Fruit fly (Drosophila melanogaster) whole organism, embryonic: ENCODE measurements around the gene CG7565.

Experiments used
- Awh ChIP-seq: fragments of 200-800 bp; sonication (Bioruptor generic); IDR thresholded peaks from 2 replicates; pipeline ENCODE4, ENCODE4 v1.3.6; 2022; ENCODE audit warnings: missing biosample characterization, missing genetic modification characterization
- Blimp-1 ChIP-seq: fragments of 200-800 bp; sonication (Bioruptor generic); optimal IDR thresholded peaks from 3 replicates; lab custom pipeline; 2018; ENCODE audit warnings: missing biosample characterization, missing genetic modification characterization, mild to moderate bottlenecking, moderate library complexity, missing genetic modification reagents
- CG10462 ChIP-seq: fragments of 200-800 bp; sonication (Bioruptor generic); optimal IDR thresholded peaks from 2 replicates; lab custom pipeline; 2016; ENCODE audit warnings: missing biosample characterization, missing genetic modification characterization
- CG10979 ChIP-seq: fragments of 200-800 bp; sonication (Bioruptor generic); optimal IDR thresholded peaks from 2 replicates; lab custom pipeline; 2018; ENCODE audit warnings: missing biosample characterization, mild to moderate bottlenecking, missing genetic modification characterization, moderate library complexity
- CG11504 ChIP-seq: fragments of 200-800 bp; sonication (Bioruptor generic); optimal IDR thresholded peaks from 3 replicates; lab custom pipeline; 2019; ENCODE audit warnings: missing biosample characterization, mild to moderate bottlenecking, missing genetic modification characterization, moderate library complexity
- CG11723 ChIP-seq: fragments of 200-800 bp; sonication (Bioruptor generic); optimal IDR thresholded peaks from 2 replicates; lab custom pipeline; 2017; ENCODE audit warnings: missing biosample characterization, mild to moderate bottlenecking, missing genetic modification characterization
- CG12391 ChIP-seq: fragments of 200-800 bp; sonication (Bioruptor generic); optimal IDR thresholded peaks from 3 replicates; lab custom pipeline; 2018; ENCODE audit warnings: missing biosample characterization, mild to moderate bottlenecking, missing genetic modification characterization, moderate library complexity
- CG14965 ChIP-seq: fragments of 200-800 bp; sonication (Bioruptor generic); optimal IDR thresholded peaks from 2 replicates; lab custom pipeline; 2016; ENCODE audit warnings: missing biosample characterization, missing genetic modification characterization, borderline replicate concordance
- CG15479 ChIP-seq: fragments of 200-800 bp; sonication (Bioruptor generic); optimal IDR thresholded peaks from 3 replicates; lab custom pipeline; 2019; ENCODE audit warnings: missing biosample characterization, mild to moderate bottlenecking, missing genetic modification characterization, moderate library complexity
- CG1602 ChIP-seq: fragments of 200-800 bp; sonication (Bioruptor generic); optimal IDR thresholded peaks from 3 replicates; lab custom pipeline; 2016; ENCODE audit warnings: missing biosample characterization, missing genetic modification characterization
- CG16815 ChIP-seq: fragments of 200-800 bp; sonication (Bioruptor generic); optimal IDR thresholded peaks from 3 replicates; lab custom pipeline; 2017; ENCODE audit warnings: missing biosample characterization, mild to moderate bottlenecking, missing genetic modification characterization
- CG17612 ChIP-seq: fragments of 200-800 bp; sonication (Bioruptor generic); IDR thresholded peaks from 2 replicates; pipeline ENCODE4 v1.3.6; 2022; ENCODE audit warnings: missing biosample characterization, missing genetic modification characterization
- CG2889 ChIP-seq: fragments of 200-800 bp; sonication (Bioruptor generic); IDR thresholded peaks from 3 replicates; pipeline ENCODE4 v1.3.6; 2022; ENCODE audit warnings: missing biosample characterization, missing genetic modification characterization
- CG31224 ChIP-seq: fragments of 200-800 bp; sonication (Bioruptor generic); IDR thresholded peaks from 2 replicates; pipeline ENCODE4 v1.3.6; 2022; ENCODE audit warnings: missing biosample characterization, missing genetic modification characterization
- CG31365 ChIP-seq: fragments of 200-800 bp; sonication (Bioruptor generic); optimal IDR thresholded peaks from 2 replicates; lab custom pipeline; 2018; ENCODE audit warnings: missing biosample characterization, mild to moderate bottlenecking, missing genetic modification characterization
- CG31388 ChIP-seq: fragments of 200-800 bp; sonication (Bioruptor generic); optimal IDR thresholded peaks from 2 replicates; lab custom pipeline; 2016; ENCODE audit warnings: missing biosample characterization, missing genetic modification characterization
- CG31441 ChIP-seq: fragments of 200-800 bp; sonication (Bioruptor generic); IDR thresholded peaks from 2 replicates; pipeline ENCODE4 v1.3.6; 2022; ENCODE audit warnings: missing biosample characterization, missing genetic modification characterization
- CG7357 ChIP-seq: fragments of 200-800 bp; sonication (Bioruptor generic); IDR thresholded peaks from 3 replicates; pipeline ENCODE4 v1.3.6; 2022; ENCODE audit warnings: missing biosample characterization, missing genetic modification characterization
- CG9437 ChIP-seq: fragments of 200-800 bp; sonication (Bioruptor generic); optimal IDR thresholded peaks from 2 replicates; lab custom pipeline; 2018; ENCODE audit warnings: missing biosample characterization, mild to moderate bottlenecking, missing genetic modification characterization
- CG9817 ChIP-seq: fragments of 200-800 bp; sonication (Bioruptor generic); optimal IDR thresholded peaks from 2 replicates; lab custom pipeline; 2018; ENCODE audit warnings: missing biosample characterization, mild to moderate bottlenecking, missing genetic modification characterization, moderate library complexity
- CoRest ChIP-seq: fragments of 200-800 bp; sonication (Bioruptor generic); optimal IDR thresholded peaks from 3 replicates; lab custom pipeline; 2018; ENCODE audit warnings: missing biosample characterization, mild to moderate bottlenecking, missing genetic modification characterization, moderate library complexity
- Dip3 ChIP-seq: fragments of 200-800 bp; sonication (Bioruptor generic); optimal IDR thresholded peaks from 3 replicates; lab custom pipeline; 2016; ENCODE audit warnings: missing biosample characterization, missing genetic modification characterization
- Eip74EF ChIP-seq, 2 experiments: fragments of 200-800 bp in 1 of 2; fragments of >200 bp in 1 of 2; sonication (Bioruptor generic) in 1 of 2; optimal IDR thresholded peaks; 2 replicates each; lab custom pipeline; 2017 to 2019; ENCODE audit warnings: missing biosample characterization in 2 of 2, missing genetic modification characterization in 2 of 2, mild to moderate bottlenecking in 1 of 2, moderate library complexity in 1 of 2
- Ets65A ChIP-seq: fragments of 200-800 bp; sonication (Bioruptor generic); peaks from one replicate; lab custom pipeline; 2016; ENCODE audit warnings: missing biosample characterization, missing genetic modification characterization
- Fer2 ChIP-seq: fragments of 200-800 bp; sonication (Bioruptor generic); optimal IDR thresholded peaks from 2 replicates; lab custom pipeline; 2018; ENCODE audit warnings: missing biosample characterization, mild to moderate bottlenecking, missing genetic modification characterization, moderate library complexity
- Hey ChIP-seq: fragments of 200-800 bp; sonication (Bioruptor generic); optimal IDR thresholded peaks from 3 replicates; lab custom pipeline; 2018; ENCODE audit warnings: missing biosample characterization, mild to moderate bottlenecking, missing genetic modification characterization
- Hr39 ChIP-seq: fragments of >200 bp; optimal IDR thresholded peaks from 2 replicates; lab custom pipeline; 2017
- Jarid2 ChIP-seq: fragments of 200-800 bp; sonication (Bioruptor generic); optimal IDR thresholded peaks from 3 replicates; lab custom pipeline; 2017; ENCODE audit warnings: mild to moderate bottlenecking, missing biosample characterization, missing genetic modification reagents, missing genetic modification characterization
- NC2β ChIP-seq: fragments of 200-800 bp; sonication (Bioruptor generic); optimal IDR thresholded peaks from 2 replicates; lab custom pipeline; 2016; ENCODE audit warnings: missing biosample characterization, missing genetic modification characterization
- Xrp1 ChIP-seq: fragments of 200-800 bp; sonication (Bioruptor generic); IDR thresholded peaks from 2 replicates; pipeline ENCODE4 v1.3.6; 2022; ENCODE audit warnings: missing biosample characterization, missing genetic modification characterization
- ato ChIP-seq: fragments of 200-800 bp; sonication (Bioruptor generic); IDR thresholded peaks from 2 replicates; pipeline ENCODE4 v1.3.6; 2022; ENCODE audit warnings: missing biosample characterization, missing genetic modification characterization; ENCODE audit not compliant: partially characterized antibody
- az2 ChIP-seq: fragments of 200-800 bp; sonication (Bioruptor generic); optimal IDR thresholded peaks from 3 replicates; lab custom pipeline; 2016; ENCODE audit warnings: missing biosample characterization, missing genetic modification characterization
- bsh ChIP-seq, 2 experiments: fragments of 200-800 bp; sonication (Bioruptor generic); optimal IDR thresholded peaks; 2 replicates each; lab custom pipeline; 2017 to 2018; ENCODE audit warnings: mild to moderate bottlenecking in 2 of 2, missing biosample characterization in 2 of 2, missing genetic modification characterization in 2 of 2, moderate library complexity in 1 of 2
- fu2 ChIP-seq: fragments of 200-800 bp; sonication (Bioruptor generic); optimal IDR thresholded peaks from 2 replicates; lab custom pipeline; 2016; ENCODE audit warnings: missing biosample characterization, missing genetic modification characterization
- gcm ChIP-seq: fragments of 200-800 bp; sonication (Bioruptor generic); optimal IDR thresholded peaks from 2 replicates; lab custom pipeline; 2019; ENCODE audit warnings: missing biosample characterization, mild to moderate bottlenecking, missing genetic modification characterization, moderate library complexity
- gro ChIP-seq: fragments of 200-800 bp; sonication (Bioruptor generic); optimal IDR thresholded peaks from 2 replicates; lab custom pipeline; 2016; ENCODE audit warnings: missing biosample characterization, missing genetic modification characterization
- inv ChIP-seq: fragments of 200-800 bp; sonication (Bioruptor generic); IDR thresholded peaks from 2 replicates; pipeline ENCODE4 v1.3.6; 2022; ENCODE audit warnings: missing biosample characterization, missing genetic modification characterization; ENCODE audit not compliant: partially characterized antibody
- lbe ChIP-seq: fragments of 200-800 bp; sonication (Bioruptor generic); optimal IDR thresholded peaks from 2 replicates; lab custom pipeline; 2016; ENCODE audit warnings: missing biosample characterization, mild to moderate bottlenecking, missing genetic modification characterization
- maf-S ChIP-seq: fragments of 200-800 bp; sonication (Bioruptor generic); optimal IDR thresholded peaks from 2 replicates; lab custom pipeline; 2016; ENCODE audit warnings: missing biosample characterization, missing genetic modification characterization
- nerfin-1 ChIP-seq: fragments of 200-800 bp; sonication (Bioruptor generic); optimal IDR thresholded peaks from 3 replicates; lab custom pipeline; 2019; ENCODE audit warnings: missing biosample characterization, mild to moderate bottlenecking, missing genetic modification characterization, moderate library complexity
- run ChIP-seq: fragments of 200-800 bp; sonication (Bioruptor generic); optimal IDR thresholded peaks from 3 replicates; lab custom pipeline; 2018; ENCODE audit warnings: missing biosample characterization, mild to moderate bottlenecking, missing genetic modification characterization
- schlank ChIP-seq: fragments of 200-800 bp; sonication (Bioruptor generic); optimal IDR thresholded peaks from 2 replicates; lab custom pipeline; 2018; ENCODE audit warnings: missing biosample characterization, mild to moderate bottlenecking, missing genetic modification characterization
- sens-2 ChIP-seq: fragments of 200-800 bp; sonication (Bioruptor generic); IDR thresholded peaks from 2 replicates; pipeline ENCODE4 v1.3.6; 2022; ENCODE audit warnings: missing biosample characterization, missing genetic modification characterization
- slbo ChIP-seq: fragments of 200-800 bp; sonication (Bioruptor generic); IDR thresholded peaks from 2 replicates; pipeline ENCODE4 v1.3.6; 2022; ENCODE audit warnings: missing biosample characterization, missing genetic modification characterization
- tgo ChIP-seq: fragments of 200-800 bp; sonication (Bioruptor generic); IDR thresholded peaks from 3 replicates; pipeline ENCODE4 v1.3.6; 2022; ENCODE audit warnings: missing biosample characterization, missing genetic modification characterization
- vnd ChIP-seq: fragments of 200-800 bp; sonication (Bioruptor generic); IDR thresholded peaks from 3 replicates; pipeline ENCODE4 v1.3.6; 2022; ENCODE audit warnings: missing biosample characterization, missing genetic modification characterization; ENCODE audit not compliant: partially characterized antibody
- z ChIP-seq: fragments of 200-800 bp; sonication (Bioruptor generic); IDR thresholded peaks from 3 replicates; pipeline ENCODE4 v1.3.6; 2022; ENCODE audit warnings: missing biosample characterization, missing genetic modification characterization

The CG7565 gene

DNA sequence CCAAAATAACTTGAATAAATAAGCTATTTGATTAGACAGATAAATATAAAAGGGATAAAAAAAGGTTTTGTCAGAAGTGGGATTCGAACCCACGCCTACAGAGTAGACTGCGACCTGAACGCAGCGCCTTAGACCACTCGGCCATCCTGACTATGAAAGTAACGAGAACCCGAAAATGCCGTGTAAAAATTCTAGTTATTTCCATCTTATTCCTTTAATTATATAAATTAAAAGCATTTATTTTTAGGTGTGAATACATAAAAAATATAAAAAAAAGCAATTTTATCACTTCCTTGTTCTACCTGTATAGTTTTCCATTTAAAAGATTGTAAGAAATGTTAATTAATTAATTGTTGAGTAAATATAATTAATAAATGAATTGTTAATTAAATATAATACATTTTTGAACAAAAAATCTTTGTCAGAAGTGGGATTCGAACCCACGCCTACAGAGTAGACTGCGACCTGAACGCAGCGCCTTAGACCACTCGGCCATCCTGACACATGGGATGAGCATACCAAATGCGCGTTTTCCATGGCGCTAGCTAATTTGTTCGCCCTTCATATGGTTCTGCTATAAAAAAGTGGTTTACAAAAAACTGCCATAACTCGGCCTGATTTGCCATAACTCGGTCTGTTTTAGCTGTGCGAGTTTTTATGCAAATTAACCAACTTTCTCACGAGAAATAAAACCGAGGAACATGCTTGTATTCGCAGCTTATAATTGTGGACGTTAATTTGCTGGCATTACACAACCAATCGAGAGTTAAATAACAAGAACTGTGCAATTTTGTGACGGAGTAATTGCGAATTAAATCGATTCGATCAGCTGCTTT is 25.8 kb downstream of the CG7565 start (continued):
- TF ChIP-seq run (tag; lab: Kevin White, UChicago) (no peak), CG14965 (GFP tag; lab: Kevin White, UChicago) (no peak), slbo (no peak), CG10979 (tag; lab: Kevin White, UChicago) (no peak), Eip74EF (GFP tag; optimal IDR thresholded peaks at IDR 0.05; lab: Kevin White, UChicago) (no peak), vnd (peak; percentile 64; the same call in 2 of the 3 replicates), NC2β (no peak), Blimp-1 (GFP tag; lab: Kevin White, UChicago) (no peak), CG11723 (GFP tag; lab: Kevin White, UChicago) (no peak), CG2889 (GFP tag; lab: Robert Waterston, UW) (no peak), CG7357 (GFP tag; lab: Robert Waterston, UW) (no peak), Awh (GFP tag; lab: Robert Waterston, UW) (no peak), sens-2 (GFP tag; lab: Robert Waterston, UW) (no peak), CG9437 (GFP tag; lab: Kevin White, UChicago) (no peak), CG9817 (tag; lab: Kevin White, UChicago) (no peak), CG10462 (GFP tag; lab: Kevin White, UChicago) (no peak), schlank (tag; lab: Kevin White, UChicago) (no peak), Fer2 (tag; lab: Kevin White, UChicago) (no peak), Hey (tag; lab: Kevin White, UChicago) (no peak), Ets65A (GFP tag; lab: Kevin White, UChicago) (no peak), z (GFP tag; lab: Robert Waterston, UW) (no peak), CG11504 (tag; lab: Kevin White, UChicago) (peak; percentile 10), CG16815 (no peak), CoRest (peak; percentile 5), CG17612 (GFP tag; lab: Robert Waterston, UW) (no peak), CG31388 (GFP tag; lab: Kevin White, UChicago) (no peak), gro (GFP tag; lab: Kevin White, UChicago) (no peak), CG15479 (GFP tag; lab: Kevin White, UChicago) (no peak), Jarid2 (GFP tag; lab: Kevin White, UChicago) (no peak), lbe (GFP tag; lab: Kevin White, UChicago) (no peak), az2 (GFP tag; lab: Kevin White, UChicago) (no peak), CG12391 (tag; lab: Kevin White, UChicago) (peak; percentile 28), CG31224 (no peak)
- TF ChIP-seq, all 482 proteins: peak for 84

dm6 chr3L:8063214-8064156 is 28.1 kb downstream of the CG7565 start, which contains the start of gene Sarm:
TSS of gene Sarm (plus strand) at chr3L:8063874.
- TF ChIP-seq CG11504 (tag; lab: Kevin White, UChicago) (peak; percentile 73), gcm (peak; percentile 29), CG1602 (GFP tag; lab: Kevin White, UChicago) (peak; percentile 10), Hr39 (lab: Kevin White, UChicago) (no peak), Dip3 (GFP tag; lab: Kevin White, UChicago) (no peak), Blimp-1 (GFP tag; lab: Kevin White, UChicago) (peak; percentile 18), inv (GFP tag; lab: Robert Waterston, UW) (no peak), nerfin-1 (tag; lab: Kevin White, UChicago) (peak; percentile 16), CG31441 (GFP tag; lab: Robert Waterston, UW) (peak; percentile 74), tgo (GFP tag; lab: Robert Waterston, UW) (no peak), Xrp1 (GFP tag; lab: Robert Waterston, UW) (peak; percentile 37; the same call in 1 of the 2 replicates), CG31365 (tag; lab: Kevin White, UChicago) (no peak), CG10979 (tag; lab: Kevin White, UChicago) (peak; percentile 32), bsh (GFP tag; optimal IDR thresholded peaks at IDR 0.05; lab: Kevin White, UChicago) (peak; percentile 20 to 28), ato (no peak), fu2 (GFP tag; lab: Kevin White, UChicago) (no peak), maf-S (GFP tag; lab: Kevin White, UChicago) (peak; percentile 10)
